Worm (Caenorhabditis elegans): ENCODE measurements around the gene F54C8.7.

DNA sequence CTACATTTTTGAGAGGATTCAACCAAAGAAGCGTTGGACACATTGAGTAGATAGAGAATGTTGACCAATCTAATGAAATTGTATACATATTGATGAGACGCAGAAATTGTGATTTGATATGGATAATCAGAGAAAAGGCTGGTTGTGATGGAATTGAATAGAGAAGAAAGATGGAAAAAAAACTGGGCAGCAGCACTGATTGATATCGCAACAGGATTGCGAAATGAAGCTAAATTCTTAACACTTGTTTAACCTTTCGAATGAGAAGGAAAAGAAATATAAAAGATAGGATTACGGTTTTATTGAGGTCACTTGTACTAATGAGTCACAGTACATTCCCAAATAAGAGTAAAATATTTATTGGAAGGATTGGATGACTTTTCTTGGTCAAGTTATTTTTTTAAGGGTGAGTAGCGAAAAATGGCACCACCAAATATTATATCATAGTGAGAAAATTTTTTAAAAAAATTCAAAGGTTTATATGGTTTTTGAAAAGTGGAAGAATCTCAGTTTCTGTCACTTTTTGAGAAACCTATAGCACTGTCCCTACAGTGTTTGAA is 48.4 kb upstream of the F54C8.7 start:
- TF ChIP-seq tab-1 (GFP tag; IDR thresholded peaks at IDR 0.05) (no peak), ztf-29 (GFP tag; IDR thresholded peaks at IDR 0.05) (no peak), med-1 (GFP tag; optimal IDR thresholded peaks at IDR 0.05; ENCODE audit: insufficient read depth) (no peak), ztf-23 (GFP tag; IDR thresholded peaks at IDR 0.05) (no peak), ref-1 (GFP tag; conservative IDR thresholded peaks at IDR 0.05) (no peak), flt-1 (GFP tag; IDR thresholded peaks at IDR 0.05) (no peak), cog-1 (tag; optimal IDR thresholded peaks at IDR 0.05) (no peak), T22C8.4 (GFP tag; IDR thresholded peaks at IDR 0.05) (no peak)

All from whole organism, midembryonic.